Worm (Caenorhabditis elegans) whole organism, young adult: Measurements from ENCODE around the gene H41C03.1.

Experiments
- B0336.3 ChIP-seq: fragments of 200-800 bp; sonication (Bioruptor generic); IDR thresholded peaks from 2 replicates; pipeline ENCODE4 v1.3.6; 2022; ENCODE audit warnings: missing genetic modification characterization, missing compliant biosample characterization
- C17E4.6 ChIP-seq: fragments of 200-800 bp; sonication (Bioruptor generic); IDR thresholded peaks from 2 replicates; pipeline ENCODE4 v1.3.6; 2022; ENCODE audit warnings: missing genetic modification reagents, missing genetic modification characterization, missing compliant biosample characterization
- D2030.7 ChIP-seq: fragments of 200-800 bp; sonication (Bioruptor generic); IDR thresholded peaks from 2 replicates; pipeline ENCODE4 v1.3.6; 2022; ENCODE audit warnings: missing genetic modification reagents, missing genetic modification characterization, missing compliant biosample characterization
- F33H1.4 ChIP-seq: fragments of 200-800 bp; sonication (Bioruptor generic); IDR thresholded peaks from 2 replicates; pipeline ENCODE4 v1.3.6; 2022; ENCODE audit warnings: missing genetic modification reagents, missing genetic modification characterization, missing compliant biosample characterization
- F39B2.1 ChIP-seq: fragments of 200-800 bp; sonication (Bioruptor generic); IDR thresholded peaks from 2 replicates; pipeline ENCODE4 v1.3.6; 2022; ENCODE audit warnings: missing genetic modification reagents, missing genetic modification characterization, missing compliant biosample characterization
- F49E8.2 ChIP-seq: sonication (generic microtip); optimal IDR thresholded peaks from 3 replicates; lab custom pipeline; 2017; ENCODE audit warnings: missing genetic modification characterization, mild to moderate bottlenecking, missing compliant biosample characterization, antibody characterized with exemption, moderate library complexity; ENCODE audit not compliant: insufficient read depth
- K11D2.4 ChIP-seq: fragments of 200-800 bp; sonication (Bioruptor generic); IDR thresholded peaks from 2 replicates; pipeline ENCODE4 v1.3.6; 2022; ENCODE audit warnings: missing genetic modification reagents, missing genetic modification characterization, missing compliant biosample characterization
- T07F8.4 ChIP-seq: sonication (generic microtip); optimal IDR thresholded peaks from 2 replicates; lab custom pipeline; 2016; ENCODE audit warnings: mild to moderate bottlenecking, missing genetic modification characterization, moderate library complexity, missing compliant biosample characterization
- Y53G8AR.9 ChIP-seq: fragments of 200-800 bp; sonication (Bioruptor generic); conservative IDR thresholded peaks from 2 replicates; pipeline ENCODE4 v1.3.6; 2022; ENCODE audit warnings: missing genetic modification reagents, missing genetic modification characterization, missing compliant biosample characterization
- Y56A3A.18 ChIP-seq: fragments of 200-800 bp; sonication (Bioruptor generic); IDR thresholded peaks from 2 replicates; pipeline ENCODE4 v1.3.6; 2022; ENCODE audit warnings: missing genetic modification reagents, missing genetic modification characterization, missing compliant biosample characterization
- Y67H2A.10 ChIP-seq: fragments of 200-800 bp; sonication (Bioruptor generic); conservative IDR thresholded peaks from 2 replicates; pipeline ENCODE4 v1.3.6; 2022; ENCODE audit warnings: missing genetic modification reagents, missing genetic modification characterization, missing compliant biosample characterization
- aptf-2 ChIP-seq: fragments of 200-800 bp; sonication (Bioruptor generic); conservative IDR thresholded peaks from 2 replicates; pipeline ENCODE4 v1.3.6; 2022; ENCODE audit warnings: missing genetic modification reagents, missing genetic modification characterization, missing compliant biosample characterization
- attf-3 ChIP-seq: fragments of 200-800 bp; sonication (Bioruptor generic); conservative IDR thresholded peaks from 2 replicates; pipeline ENCODE4 v1.3.6; 2022; ENCODE audit warnings: missing genetic modification reagents, missing genetic modification characterization, missing compliant biosample characterization
- bed-1 ChIP-seq: fragments of 200-800 bp; sonication (Bioruptor generic); IDR thresholded peaks from 2 replicates; pipeline ENCODE4 v1.3.6; 2022; ENCODE audit warnings: missing genetic modification reagents, missing genetic modification characterization, missing compliant biosample characterization
- bed-2 ChIP-seq: fragments of 200-800 bp; sonication (Bioruptor generic); IDR thresholded peaks from 2 replicates; pipeline ENCODE4 v1.3.6; 2022; ENCODE audit warnings: missing genetic modification reagents, missing genetic modification characterization, missing compliant biosample characterization
- cebp-2 ChIP-seq: fragments of 200-800 bp; sonication (Bioruptor generic); IDR thresholded peaks from 2 replicates; pipeline ENCODE4 v1.3.6; 2022; ENCODE audit warnings: missing genetic modification characterization, missing compliant biosample characterization
- ceh-27 ChIP-seq: fragments of 200-800 bp; sonication (Bioruptor generic); optimal IDR thresholded peaks from 2 replicates; lab custom pipeline; 2018; ENCODE audit warnings: mild to moderate bottlenecking, missing genetic modification characterization, moderate library complexity, missing compliant biosample characterization
- ceh-58 ChIP-seq: fragments of 200-800 bp; sonication (Bioruptor generic); IDR thresholded peaks from 2 replicates; pipeline ENCODE4 v1.3.6; 2022; ENCODE audit warnings: missing genetic modification characterization, missing compliant biosample characterization
- ceh-79 ChIP-seq: sonication (generic microtip); optimal IDR thresholded peaks from 2 replicates; lab custom pipeline; 2017; ENCODE audit warnings: mild to moderate bottlenecking, missing genetic modification characterization, missing compliant biosample characterization
- ceh-91 ChIP-seq: fragments of 200-800 bp; sonication (Bioruptor generic); IDR thresholded peaks from 2 replicates; pipeline ENCODE4 v1.3.6; 2022; ENCODE audit warnings: missing genetic modification reagents, missing genetic modification characterization, missing compliant biosample characterization
- dox-1 ChIP-seq: fragments of 200-800 bp; sonication (Bioruptor generic); IDR thresholded peaks from 2 replicates; pipeline ENCODE4 v1.3.6; 2022; ENCODE audit warnings: missing genetic modification reagents, missing genetic modification characterization, missing compliant biosample characterization
- dpl-1 ChIP-seq: fragments of 150-350 bp; optimal IDR thresholded peaks from 2 replicates; lab custom pipeline; 2014; ENCODE audit warnings: missing biosample characterization, missing genetic modification reagents, missing genetic modification characterization
- efl-1 ChIP-seq: fragments of 150-350 bp; optimal IDR thresholded peaks from 2 replicates; lab custom pipeline; 2014; ENCODE audit warnings: missing biosample characterization, missing genetic modification reagents, missing genetic modification characterization
- ekl-4 ChIP-seq: fragments of 200-800 bp; sonication (Bioruptor generic); IDR thresholded peaks from 2 replicates; pipeline ENCODE4 v1.3.6; 2022; ENCODE audit warnings: missing genetic modification reagents, missing genetic modification characterization, missing compliant biosample characterization
- let-526 ChIP-seq: fragments of 200-800 bp; sonication (Bioruptor generic); IDR thresholded peaks from 2 replicates; pipeline ENCODE4 v1.3.6; 2022; ENCODE audit warnings: missing genetic modification reagents, missing genetic modification characterization, missing compliant biosample characterization
- lin-40 ChIP-seq: sonication (generic microtip); optimal IDR thresholded peaks from 2 replicates; lab custom pipeline; 2016; ENCODE audit warnings: missing genetic modification characterization, mild to moderate bottlenecking, missing compliant biosample characterization, missing genotype, missing genetic modification reagents
- lsl-1 ChIP-seq: fragments of 200-800 bp; sonication (Bioruptor generic); optimal IDR thresholded peaks from 2 replicates; lab custom pipeline; 2018; ENCODE audit warnings: mild to moderate bottlenecking, missing genetic modification characterization, moderate library complexity, missing compliant biosample characterization
- lsy-27 ChIP-seq: sonication (generic microtip); optimal IDR thresholded peaks from 2 replicates; lab custom pipeline; 2017; ENCODE audit warnings: missing genetic modification characterization, mild to moderate bottlenecking, missing compliant biosample characterization, antibody characterized with exemption, missing genotype, borderline replicate concordance; ENCODE audit not compliant: insufficient read depth
- madf-6 ChIP-seq: fragments of 200-800 bp; sonication (Bioruptor generic); IDR thresholded peaks from 2 replicates; pipeline ENCODE4 v1.3.6; 2022; ENCODE audit warnings: missing genetic modification reagents, missing genetic modification characterization, missing compliant biosample characterization
- madf-8 ChIP-seq: fragments of 200-800 bp; sonication (Bioruptor generic); conservative IDR thresholded peaks from 2 replicates; pipeline ENCODE4 v1.3.6; 2022; ENCODE audit warnings: missing genetic modification reagents, missing genetic modification characterization, missing compliant biosample characterization
- nfyb-1 ChIP-seq: fragments of 200-800 bp; sonication (Bioruptor generic); IDR thresholded peaks from 2 replicates; pipeline ENCODE4 v1.3.6; 2022; ENCODE audit warnings: missing genetic modification reagents, missing genetic modification characterization, missing compliant biosample characterization
- nhr-120 ChIP-seq: fragments of 200-800 bp; sonication (Bioruptor generic); IDR thresholded peaks from 2 replicates; pipeline ENCODE4 v1.3.6; 2022; ENCODE audit warnings: missing genetic modification characterization, missing compliant biosample characterization
- nhr-90 ChIP-seq: sonication (generic microtip); optimal IDR thresholded peaks from 2 replicates; lab custom pipeline; 2016; ENCODE audit warnings: missing genotype, mild to moderate bottlenecking, missing genetic modification characterization, missing compliant biosample characterization
- sea-2 ChIP-seq: fragments of 200-800 bp; sonication (Bioruptor generic); IDR thresholded peaks from 2 replicates; pipeline ENCODE4 v1.3.6; 2022; ENCODE audit warnings: missing genetic modification characterization, missing compliant biosample characterization
- snpc-1.3 ChIP-seq: sonication (generic microtip); optimal IDR thresholded peaks from 2 replicates; lab custom pipeline; 2017; ENCODE audit warnings: missing genetic modification characterization, mild to moderate bottlenecking, missing compliant biosample characterization, antibody characterized with exemption, moderate library complexity, missing genotype, missing genetic modification reagents; ENCODE audit not compliant: insufficient read depth
- snpc-4 ChIP-seq, 5 experiments: fragments of 150-350 bp in 1 of 5; sonication (generic microtip) in 4 of 5; optimal IDR thresholded peaks; 2 replicates each; lab custom pipeline; 2014 to 2018; ENCODE audit warnings: missing genetic modification characterization in 5 of 5, missing biosample characterization in 3 of 5, antibody characterized with exemption in 2 of 5, mild to moderate bottlenecking in 2 of 5, missing compliant biosample characterization in 2 of 5, missing genotype in 2 of 5, moderate library complexity in 2 of 5, missing genetic modification reagents in 1 of 5
- tbp1 ChIP-seq: fragments of 200-800 bp; sonication (Bioruptor generic); optimal IDR thresholded peaks from 2 replicates; lab custom pipeline; 2018; ENCODE audit warnings: mild to moderate bottlenecking, missing genetic modification characterization, missing compliant biosample characterization
- tlf-1 ChIP-seq: fragments of 200-800 bp; sonication (Bioruptor generic); optimal IDR thresholded peaks from 2 replicates; lab custom pipeline; 2018; ENCODE audit warnings: mild to moderate bottlenecking, missing genetic modification characterization, missing compliant biosample characterization
- ztf-22 ChIP-seq: fragments of 200-800 bp; sonication (Bioruptor generic); optimal IDR thresholded peaks from 2 replicates; lab custom pipeline; 2018; ENCODE audit warnings: mild to moderate bottlenecking, missing genetic modification characterization, moderate library complexity, missing compliant biosample characterization
- ztf-28 ChIP-seq: fragments of 200-800 bp; sonication (Bioruptor generic); IDR thresholded peaks from 2 replicates; pipeline ENCODE4 v1.3.6; 2022; ENCODE audit warnings: missing genetic modification reagents, missing genetic modification characterization, missing compliant biosample characterization

Gene H41C03.1

ce11 chrII:5904252-5904651, 50.0 kb downstream of the H41C03.1 start, which contains the start of gene tsp-18:
Gene tsp-18 (plus strand): TSS chrII:5904552.
- TF ChIP-seq nhr-90 (tag; lab: Kevin White, UChicago) (no peak), tbp1 (GFP tag; lab: Kevin White, UChicago) (no peak), Y53G8AR.9 (GFP tag; lab: Robert Waterston, UW) (no peak), nhr-120 (GFP tag; lab: Robert Waterston, UW) (no peak), bed-1 (GFP tag; lab: Robert Waterston, UW) (no peak), ztf-22 (no peak), dox-1 (GFP tag; lab: Robert Waterston, UW) (no peak), attf-3 (GFP tag; lab: Robert Waterston, UW) (no peak), C17E4.6 (no peak), sea-2 (GFP tag; lab: Robert Waterston, UW) (no peak), lin-40 (tag; lab: Kevin White, UChicago) (no peak), snpc-4 (GFP tag; optimal IDR thresholded peaks at IDR 0.05; lab: Kevin White, UChicago) (no peak), snpc-4 (tag; optimal IDR thresholded peaks at IDR 0.05; lab: Kevin White, UChicago) (no peak), lsy-27 (tag; lab: Kevin White, UChicago) (no peak), snpc-1.3 (tag; lab: Kevin White, UChicago) (no peak), ceh-27 (no peak), F49E8.2 (no peak), K11D2.4 (no peak), D2030.7 (GFP tag; lab: Robert Waterston, UW) (no peak), ceh-79 (tag; lab: Kevin White, UChicago) (no peak), tlf-1 (GFP tag; lab: Kevin White, UChicago) (no peak)

- peak; percentile 73 for TF ChIP-seq F33H1.4 (GFP tag; lab: Robert Waterston, UW)
- no peak for TF ChIP-seq Y56A3A.18
- no peak for TF ChIP-seq ceh-58 (GFP tag; lab: Robert Waterston, UW)
- no peak for TF ChIP-seq B0336.3
- peak; percentile 76 for TF ChIP-seq madf-6 (GFP tag; lab: Robert Waterston, UW)
- peak; percentile 34 for TF ChIP-seq dpl-1
- no peak for TF ChIP-seq ztf-28 (GFP tag; lab: Robert Waterston, UW)
- TF ChIP-seq madf-8 (GFP tag; lab: Robert Waterston, UW) = peak; percentile 64
- TF ChIP-seq F39B2.1 (GFP tag; lab: Robert Waterston, UW) = no peak
- TF ChIP-seq let-526 = no peak
- TF ChIP-seq T07F8.4 (tag; lab: Kevin White, UChicago) = no peak
- TF ChIP-seq tbp1 (GFP tag; lab: Kevin White, UChicago) = no peak
- TF ChIP-seq lsl-1 (GFP tag; lab: Kevin White, UChicago) = peak; percentile 64
- TF ChIP-seq dox-1 (GFP tag; lab: Robert Waterston, UW) = no peak
- TF ChIP-seq bed-2 (GFP tag; lab: Robert Waterston, UW) = no peak
- no peak for TF ChIP-seq nhr-120 (GFP tag; lab: Robert Waterston, UW)
- TF ChIP-seq aptf-2 = 0 out of 2 replicates have a peak, but pooled peaks have one; percentile 17
- no peak for TF ChIP-seq Y67H2A.10 (GFP tag; lab: Robert Waterston, UW)
- no peak for TF ChIP-seq cebp-2 (GFP tag; lab: Robert Waterston, UW)
- TF ChIP-seq nfyb-1 (GFP tag; lab: Robert Waterston, UW) = no peak
- TF ChIP-seq ceh-91 (GFP tag; lab: Robert Waterston, UW) = peak; percentile 30; the same call in 1 of the 2 replicates
- TF ChIP-seq tlf-1 (GFP tag; lab: Kevin White, UChicago) = no peak
- TF ChIP-seq ekl-4 (GFP tag; lab: Robert Waterston, UW) = no peak
- TF ChIP-seq efl-1 (GFP tag; lab: Kevin White, UChicago) = peak; percentile 66
Observed at ce11 chrII:5906274-5906673, 52.1 kb downstream of the H41C03.1 start, which contains the start of gene F59G1.8. Gene F59G1.8 (plus strand): TSS chrII:5906566.
